Worm (Caenorhabditis elegans) whole organism, early embryonic: ENCODE data around the gene F57H12.5.
A peak's percentile ranks its signal among the peaks of the same experiment; 100 is the strongest.
"Not testable (repeated sequence)": the region's sequence is repeated elsewhere in the genome, so short reads cannot be mapped to it uniquely, and the experiment has no call there.

Experiments
- B0310.2 ChIP-seq: sonication (generic microtip); optimal IDR thresholded peaks from 2 replicates; lab custom pipeline; 2016; ENCODE audit warnings: mild to moderate bottlenecking, missing genetic modification characterization, missing compliant biosample characterization
- ama-1 ChIP-seq: fragments of 150-350 bp; optimal IDR thresholded peaks from 2 replicates; lab custom pipeline; 2014
- ets-7 ChIP-seq: sonication (generic microtip); optimal IDR thresholded peaks from 2 replicates; lab custom pipeline; 2016; ENCODE audit warnings: missing genotype, missing genetic modification characterization, missing compliant biosample characterization
- flt-1 ChIP-seq: fragments of 200-800 bp; sonication (Bioruptor generic); IDR thresholded peaks from 2 replicates; pipeline ENCODE4 v1.3.6; 2022; ENCODE audit warnings: missing genetic modification characterization, missing compliant biosample characterization
- hmbx-1 ChIP-seq: sonication (generic microtip); optimal IDR thresholded peaks from 2 replicates; lab custom pipeline; 2016; ENCODE audit warnings: mild to moderate bottlenecking, missing genetic modification characterization, missing compliant biosample characterization
- hmg-4 ChIP-seq: fragments of 200-800 bp; sonication (Bioruptor generic); optimal IDR thresholded peaks from 2 replicates; lab custom pipeline; 2018; ENCODE audit warnings: mild to moderate bottlenecking, missing genetic modification characterization, missing compliant biosample characterization
- hnd-1 ChIP-seq: sonication (generic microtip); optimal IDR thresholded peaks from 2 replicates; lab custom pipeline; 2016; ENCODE audit warnings: missing genetic modification characterization, missing compliant biosample characterization
- pes-1 ChIP-seq: fragments of 200-800 bp; sonication (Bioruptor generic); IDR thresholded peaks from 2 replicates; pipeline ENCODE4 v1.3.6; 2022; ENCODE audit warnings: missing genetic modification reagents, missing genetic modification characterization, missing compliant biosample characterization
- scrt-1 ChIP-seq: fragments of 200-800 bp; sonication (Bioruptor generic); IDR thresholded peaks from 2 replicates; pipeline ENCODE4 v1.3.6; 2022; ENCODE audit warnings: missing genetic modification characterization, missing compliant biosample characterization
- sea-1 ChIP-seq: fragments of 200-800 bp; sonication (Bioruptor generic); conservative IDR thresholded peaks from 2 replicates; pipeline ENCODE4 v1.3.6; 2022; ENCODE audit warnings: missing genetic modification characterization, missing compliant biosample characterization
- tbx-11 ChIP-seq: fragments of 200-800 bp; sonication (Bioruptor generic); IDR thresholded peaks from 2 replicates; pipeline ENCODE4 v1.3.6; 2022; ENCODE audit warnings: missing genetic modification characterization, missing compliant biosample characterization
- tra-4 ChIP-seq: sonication (generic microtip); optimal IDR thresholded peaks from 2 replicates; lab custom pipeline; 2017; ENCODE audit warnings: missing genetic modification characterization, missing compliant biosample characterization

- TF ChIP-seq hmbx-1 (tag; lab: Kevin White, UChicago); hmg-4 (GFP tag; lab: Kevin White, UChicago); ama-1 (lab: Kevin White, UChicago); hnd-1 (tag; lab: Kevin White, UChicago); B0310.2 (tag; lab: Kevin White, UChicago); flt-1; tra-4 (tag; lab: Kevin White, UChicago); tbx-11 (GFP tag; lab: Robert Waterston, UW); ets-7 (tag; lab: Kevin White, UChicago): not testable (repeated sequence)
- TF ChIP-seq scrt-1 (GFP tag; lab: Robert Waterston, UW), result 0 out of 2 replicates have a peak, but pooled peaks have one; percentile 37
- peak; percentile 78 for TF ChIP-seq sea-1 (GFP tag; lab: Robert Waterston, UW)
- peak; percentile 79 for TF ChIP-seq pes-1
Observed at ce11 chrIV:7948290-7948689, 18.8 kb upstream of the F57H12.5 start, which contains the start of gene mcm-3AP.
